Worm (Caenorhabditis elegans) whole organism, L4 larva: Measurements from ENCODE around the gene F08D12.4.

ENCODE experiments used
- Y75B8A.6 ChIP-seq: fragments of 200-800 bp; sonication (Bioruptor generic); IDR thresholded peaks from 2 replicates; pipeline ENCODE4 v1.3.6; 2022; ENCODE audit warnings: missing genetic modification reagents, missing genetic modification characterization, missing compliant biosample characterization
- ama-1 ChIP-seq: fragments of 150-350 bp; optimal IDR thresholded peaks from 2 replicates; lab custom pipeline; 2014; ENCODE audit warnings: inconsistent platforms, mixed read lengths
- dmd-8 ChIP-seq: fragments of 200-800 bp; sonication (Bioruptor generic); IDR thresholded peaks from 2 replicates; pipeline ENCODE4 v1.3.6; 2022; ENCODE audit warnings: missing genetic modification characterization, missing compliant biosample characterization
- fkh-10 ChIP-seq: fragments of 150-350 bp; optimal IDR thresholded peaks from 2 replicates; lab custom pipeline; 2014; ENCODE audit warnings: missing biosample characterization, missing genetic modification reagents, missing genetic modification characterization
- lin-13 ChIP-seq: fragments of 150-350 bp; optimal IDR thresholded peaks from 2 replicates; lab custom pipeline; 2014; ENCODE audit warnings: missing biosample characterization, missing genetic modification reagents, missing genetic modification characterization
- mxl-3 ChIP-seq: fragments of 200-800 bp; sonication (Bioruptor generic); optimal IDR thresholded peaks from 2 replicates; lab custom pipeline; 2018; ENCODE audit warnings: mild to moderate bottlenecking, missing genetic modification characterization, missing compliant biosample characterization
- nhr-237 ChIP-seq: sonication (generic microtip); optimal IDR thresholded peaks from 2 replicates; lab custom pipeline; 2017; ENCODE audit warnings: missing biosample characterization, missing genetic modification characterization
- nhr-25 ChIP-seq: sonication (generic microtip); optimal IDR thresholded peaks from 2 replicates; lab custom pipeline; 2017; ENCODE audit warnings: missing genetic modification characterization, mild to moderate bottlenecking, missing compliant biosample characterization, antibody characterized with exemption, moderate library complexity, borderline replicate concordance; ENCODE audit not compliant: insufficient read depth
- nhr-28 ChIP-seq: fragments of 150-350 bp; optimal IDR thresholded peaks from 2 replicates; lab custom pipeline; 2014; ENCODE audit warnings: missing biosample characterization, missing genetic modification characterization
- pha-4 ChIP-seq, 2 experiments: fragments of 150-350 bp in 1 of 2; fragments of 200-800 bp in 1 of 2; sonication (Bioruptor generic) in 1 of 2; IDR thresholded peaks in 1 of 2; optimal IDR thresholded peaks in 1 of 2; 2 replicates each; pipeline versions ENCODE4 v1.3.6 to Lab custom; 2014 to 2022; ENCODE audit warnings: missing genetic modification characterization in 2 of 2, missing genetic modification reagents in 2 of 2, missing biosample characterization in 1 of 2, missing compliant biosample characterization in 1 of 2
- zag-1 ChIP-seq: fragments of 150-350 bp; optimal IDR thresholded peaks from 2 replicates; lab custom pipeline; 2014; ENCODE audit warnings: missing biosample characterization, missing genetic modification characterization

ce11 chrII:2757954-2758353 lies 20.0 kb upstream of the F08D12.4 start, which contains the start of gene F29A7.8:
- TF ChIP-seq lin-13 (no peak), nhr-237 (tag; lab: Kevin White, UChicago) (no peak), nhr-25 (tag; lab: Kevin White, UChicago) (no peak), nhr-28 (no peak), ama-1 (no peak), zag-1 (tag; lab: Kevin White, UChicago) (no peak), dmd-8 (GFP tag; lab: Robert Waterston, UW) (no peak), mxl-3 (GFP tag; lab: Kevin White, UChicago) (no peak), pha-4 (GFP tag; IDR thresholded peaks at IDR 0.05; lab: Robert Waterston, UW) (no peak), pha-4 (tag; optimal IDR thresholded peaks at IDR 0.05; lab: Kevin White, UChicago) (no peak), fkh-10 (no peak), Y75B8A.6 (no peak)
